Worm (Caenorhabditis elegans) whole organism, young adult: ENCODE measurements around the gene otub-1.

Experiments used
- B0019.2 ChIP-seq: fragments of 200-800 bp; sonication (Bioruptor generic); conservative IDR thresholded peaks from 2 replicates; pipeline ENCODE4 v1.3.6; 2022; ENCODE audit warnings: missing genetic modification reagents, missing genetic modification characterization, missing compliant biosample characterization
- C06A6.2 ChIP-seq: fragments of 200-800 bp; sonication (Bioruptor generic); conservative IDR thresholded peaks from 2 replicates; pipeline ENCODE4 v1.3.6; 2022; ENCODE audit warnings: missing genetic modification characterization, missing compliant biosample characterization
- D2030.7 ChIP-seq: fragments of 200-800 bp; sonication (Bioruptor generic); IDR thresholded peaks from 2 replicates; pipeline ENCODE4 v1.3.6; 2022; ENCODE audit warnings: missing genetic modification reagents, missing genetic modification characterization, missing compliant biosample characterization
- F22D6.2 ChIP-seq: sonication (generic microtip); optimal IDR thresholded peaks from 2 replicates; lab custom pipeline; 2016; ENCODE audit warnings: mild to moderate bottlenecking, missing genetic modification characterization, missing compliant biosample characterization
- F39B2.1 ChIP-seq: fragments of 200-800 bp; sonication (Bioruptor generic); IDR thresholded peaks from 2 replicates; pipeline ENCODE4 v1.3.6; 2022; ENCODE audit warnings: missing genetic modification reagents, missing genetic modification characterization, missing compliant biosample characterization
- Y56A3A.18 ChIP-seq: fragments of 200-800 bp; sonication (Bioruptor generic); IDR thresholded peaks from 2 replicates; pipeline ENCODE4 v1.3.6; 2022; ENCODE audit warnings: missing genetic modification reagents, missing genetic modification characterization, missing compliant biosample characterization
- Y67H2A.10 ChIP-seq: fragments of 200-800 bp; sonication (Bioruptor generic); conservative IDR thresholded peaks from 2 replicates; pipeline ENCODE4 v1.3.6; 2022; ENCODE audit warnings: missing genetic modification reagents, missing genetic modification characterization, missing compliant biosample characterization
- Y79H2A.3 ChIP-seq: fragments of 200-800 bp; sonication (Bioruptor generic); conservative IDR thresholded peaks from 2 replicates; pipeline ENCODE4 v1.3.6; 2022; ENCODE audit warnings: missing genetic modification reagents, missing genetic modification characterization, missing compliant biosample characterization
- Y95B8A.8 ChIP-seq: fragments of 200-800 bp; sonication (Bioruptor generic); IDR thresholded peaks from 2 replicates; pipeline ENCODE4 v1.3.6; 2022; ENCODE audit warnings: missing genetic modification reagents, missing genetic modification characterization, missing compliant biosample characterization
- ZK185.1 ChIP-seq: sonication (generic microtip); optimal IDR thresholded peaks from 2 replicates; lab custom pipeline; 2016; ENCODE audit warnings: mild to moderate bottlenecking, missing genetic modification characterization, missing compliant biosample characterization; ENCODE audit not compliant: poor library complexity, severe bottlenecking
- akir-1 ChIP-seq: fragments of 200-800 bp; sonication (Bioruptor generic); optimal IDR thresholded peaks from 2 replicates; lab custom pipeline; 2018; ENCODE audit warnings: mild to moderate bottlenecking, missing genetic modification characterization, moderate library complexity, missing compliant biosample characterization
- aptf-3 ChIP-seq: fragments of 200-800 bp; sonication (Bioruptor generic); IDR thresholded peaks from 2 replicates; pipeline ENCODE4 v1.3.6; 2022; ENCODE audit warnings: missing genetic modification characterization, missing compliant biosample characterization
- athp-1 ChIP-seq: sonication (generic microtip); optimal IDR thresholded peaks from 2 replicates; lab custom pipeline; 2017; ENCODE audit warnings: mild to moderate bottlenecking, missing genetic modification characterization, missing compliant biosample characterization
- ccch-3 ChIP-seq: fragments of 200-800 bp; sonication (Bioruptor generic); optimal IDR thresholded peaks from 2 replicates; lab custom pipeline; 2018; ENCODE audit warnings: mild to moderate bottlenecking, missing genetic modification characterization, missing compliant biosample characterization
- cebp-1 ChIP-seq, 2 experiments: fragments of 200-800 bp in 1 of 2; sonication (Bioruptor generic) in 1 of 2; sonication (generic microtip) in 1 of 2; IDR thresholded peaks in 1 of 2; optimal IDR thresholded peaks in 1 of 2; 2 replicates each; pipeline versions ENCODE4 v1.3.6 to Lab custom; 2017 to 2022; ENCODE audit warnings: missing compliant biosample characterization in 2 of 2, missing genetic modification characterization in 2 of 2, mild to moderate bottlenecking in 1 of 2, missing genetic modification reagents in 1 of 2, moderate library complexity in 1 of 2
- ceh-100 ChIP-seq: fragments of 200-800 bp; sonication (Bioruptor generic); IDR thresholded peaks from 2 replicates; pipeline ENCODE4 v1.3.6; 2022; ENCODE audit warnings: missing genetic modification reagents, missing genetic modification characterization, missing compliant biosample characterization
- ceh-40 ChIP-seq: fragments of 200-800 bp; sonication (Bioruptor generic); IDR thresholded peaks from 2 replicates; pipeline ENCODE4 v1.3.6; 2022; ENCODE audit warnings: missing genetic modification characterization, missing compliant biosample characterization
- ceh-91 ChIP-seq: fragments of 200-800 bp; sonication (Bioruptor generic); IDR thresholded peaks from 2 replicates; pipeline ENCODE4 v1.3.6; 2022; ENCODE audit warnings: missing genetic modification reagents, missing genetic modification characterization, missing compliant biosample characterization
- chd-7 ChIP-seq: sonication (generic microtip); optimal IDR thresholded peaks from 2 replicates; lab custom pipeline; 2016; ENCODE audit warnings: mild to moderate bottlenecking, missing genetic modification characterization, moderate library complexity, missing compliant biosample characterization
- die-1 ChIP-seq: sonication (generic microtip); optimal IDR thresholded peaks from 2 replicates; lab custom pipeline; 2016; ENCODE audit warnings: missing genotype, mild to moderate bottlenecking, missing genetic modification characterization, missing compliant biosample characterization
- dox-1 ChIP-seq: fragments of 200-800 bp; sonication (Bioruptor generic); IDR thresholded peaks from 2 replicates; pipeline ENCODE4 v1.3.6; 2022; ENCODE audit warnings: missing genetic modification reagents, missing genetic modification characterization, missing compliant biosample characterization
- efl-1 ChIP-seq: fragments of 150-350 bp; optimal IDR thresholded peaks from 2 replicates; lab custom pipeline; 2014; ENCODE audit warnings: missing biosample characterization, missing genetic modification reagents, missing genetic modification characterization
- gei-17 ChIP-seq: fragments of 200-800 bp; sonication (Bioruptor generic); optimal IDR thresholded peaks from 2 replicates; lab custom pipeline; 2018; ENCODE audit warnings: mild to moderate bottlenecking, missing genetic modification characterization, missing compliant biosample characterization
- hlh-26 ChIP-seq: fragments of 200-800 bp; sonication (Bioruptor generic); conservative IDR thresholded peaks from 2 replicates; pipeline ENCODE4 v1.3.6; 2022; ENCODE audit warnings: missing genetic modification reagents, missing genetic modification characterization, missing compliant biosample characterization
- hmg-1.2 ChIP-seq: fragments of 200-800 bp; sonication (Bioruptor generic); IDR thresholded peaks from 2 replicates; pipeline ENCODE4 v1.3.6; 2022; ENCODE audit warnings: missing genetic modification reagents, missing genetic modification characterization, missing compliant biosample characterization
- lag-1 ChIP-seq: fragments of 200-800 bp; sonication (Bioruptor generic); IDR thresholded peaks from 2 replicates; pipeline ENCODE4 v1.3.6; 2022; ENCODE audit warnings: missing genetic modification reagents, missing genetic modification characterization, missing compliant biosample characterization
- lin-26 ChIP-seq: fragments of 200-800 bp; sonication (Bioruptor generic); IDR thresholded peaks from 2 replicates; pipeline ENCODE4 v1.3.6; 2022; ENCODE audit warnings: missing genetic modification reagents, missing genetic modification characterization, missing compliant biosample characterization
- lin-40 ChIP-seq: sonication (generic microtip); optimal IDR thresholded peaks from 2 replicates; lab custom pipeline; 2016; ENCODE audit warnings: missing genetic modification characterization, mild to moderate bottlenecking, missing compliant biosample characterization, missing genotype, missing genetic modification reagents
- lir-1 ChIP-seq: fragments of 200-800 bp; sonication (Bioruptor generic); conservative IDR thresholded peaks from 2 replicates; pipeline ENCODE4 v1.3.6; 2022; ENCODE audit warnings: missing genetic modification reagents, missing genetic modification characterization, missing compliant biosample characterization
- lsl-1 ChIP-seq: fragments of 200-800 bp; sonication (Bioruptor generic); optimal IDR thresholded peaks from 2 replicates; lab custom pipeline; 2018; ENCODE audit warnings: mild to moderate bottlenecking, missing genetic modification characterization, moderate library complexity, missing compliant biosample characterization
- mel-28 ChIP-seq: sonication (generic microtip); optimal IDR thresholded peaks from 2 replicates; lab custom pipeline; 2016; ENCODE audit warnings: borderline replicate concordance, mild to moderate bottlenecking, missing genetic modification characterization, missing compliant biosample characterization
- nfya-2 ChIP-seq: fragments of 200-800 bp; sonication (Bioruptor generic); IDR thresholded peaks from 2 replicates; pipeline ENCODE4 v1.3.6; 2022; ENCODE audit warnings: missing genetic modification reagents, missing genetic modification characterization, missing compliant biosample characterization
- nhr-27 ChIP-seq: fragments of 200-800 bp; sonication (Bioruptor generic); optimal IDR thresholded peaks from 2 replicates; lab custom pipeline; 2018; ENCODE audit warnings: mild to moderate bottlenecking, missing genetic modification characterization, moderate library complexity, missing compliant biosample characterization
- pbrm-1 ChIP-seq: fragments of 200-800 bp; sonication (Bioruptor generic); IDR thresholded peaks from 2 replicates; pipeline ENCODE4 v1.3.6; 2022; ENCODE audit warnings: missing genetic modification reagents, missing genetic modification characterization, missing compliant biosample characterization
- snpc-4 ChIP-seq, 5 experiments: fragments of 150-350 bp in 1 of 5; sonication (generic microtip) in 4 of 5; optimal IDR thresholded peaks; 2 replicates each; lab custom pipeline; 2014 to 2018; ENCODE audit warnings: missing genetic modification characterization in 5 of 5, missing biosample characterization in 3 of 5, antibody characterized with exemption in 2 of 5, mild to moderate bottlenecking in 2 of 5, missing compliant biosample characterization in 2 of 5, missing genotype in 2 of 5, moderate library complexity in 2 of 5, missing genetic modification reagents in 1 of 5
- somi-1 ChIP-seq: fragments of 200-800 bp; sonication (Bioruptor generic); optimal IDR thresholded peaks from 2 replicates; lab custom pipeline; 2018; ENCODE audit warnings: mild to moderate bottlenecking, missing genetic modification characterization, missing compliant biosample characterization
- sptf-2 ChIP-seq: fragments of 200-800 bp; sonication (Bioruptor generic); optimal IDR thresholded peaks from 2 replicates; lab custom pipeline; 2018; ENCODE audit warnings: mild to moderate bottlenecking, missing genetic modification characterization, missing compliant biosample characterization
- tlf-1 ChIP-seq: fragments of 200-800 bp; sonication (Bioruptor generic); optimal IDR thresholded peaks from 2 replicates; lab custom pipeline; 2018; ENCODE audit warnings: mild to moderate bottlenecking, missing genetic modification characterization, missing compliant biosample characterization
- ztf-22 ChIP-seq: fragments of 200-800 bp; sonication (Bioruptor generic); optimal IDR thresholded peaks from 2 replicates; lab custom pipeline; 2018; ENCODE audit warnings: mild to moderate bottlenecking, missing genetic modification characterization, moderate library complexity, missing compliant biosample characterization

otub-1 gene

DNA sequence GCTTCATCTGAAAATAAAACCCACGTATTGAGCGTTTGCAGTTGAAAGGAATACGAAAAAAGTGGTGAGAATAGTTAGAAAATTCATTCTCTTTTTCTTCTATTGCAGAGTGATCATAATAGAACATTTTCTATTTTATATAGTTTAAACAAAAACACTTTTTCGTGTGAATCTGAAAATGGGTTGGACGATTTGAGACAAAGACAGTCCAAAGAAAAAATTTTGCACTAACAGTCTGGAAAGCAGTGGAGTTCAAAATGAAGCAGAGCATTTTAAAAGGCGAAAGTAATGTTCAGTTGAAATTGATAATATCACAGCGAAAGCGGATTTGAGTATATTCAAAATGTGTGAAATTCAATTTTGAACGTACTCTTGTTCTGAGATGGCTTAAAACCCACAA, 22.5 kb downstream of the otub-1 start, which contains the start of gene C01G10.18:
Gene C01G10.18 (minus strand): TSS at position 101 of the 400 bp plus-strand sequence.
- no peak for TF ChIP-seq D2030.7 (GFP tag; lab: Robert Waterston, UW)
- no peak for TF ChIP-seq ZK185.1
- no peak for TF ChIP-seq F22D6.2 (tag; lab: Kevin White, UChicago)
- no peak for TF ChIP-seq mel-28 (tag; lab: Kevin White, UChicago)
- TF ChIP-seq ceh-40, result no peak
- no peak for TF ChIP-seq ceh-100 (GFP tag; lab: Robert Waterston, UW)

DNA sequence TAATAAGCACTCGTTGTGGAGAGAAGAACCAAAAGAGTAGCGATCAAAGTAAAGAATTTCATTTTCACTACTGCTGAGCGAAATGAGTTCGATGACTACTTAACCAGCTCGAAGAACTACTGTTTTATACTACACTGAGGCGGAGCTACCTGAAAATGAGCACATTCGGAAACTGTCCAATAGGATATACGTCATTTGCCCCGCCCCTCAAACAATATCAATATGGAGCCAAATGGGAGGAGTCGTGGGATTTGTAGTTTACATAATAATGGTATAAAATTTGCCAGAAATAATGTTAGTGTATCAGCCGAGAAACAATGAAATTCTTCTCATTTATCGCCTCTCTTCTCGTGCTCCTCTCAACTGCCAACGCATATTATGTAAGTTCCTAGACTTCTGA, 23.3 kb downstream of the otub-1 start, which contains the start of the genes C01G10.5 and C01G10.4:
Gene C01G10.5 (minus strand): TSS at position 101 of the 400 bp plus-strand sequence.
Gene C01G10.4 (plus strand): TSS at position 303 of the 400 bp plus-strand sequence.
- TF ChIP-seq nhr-27 (tag; lab: Kevin White, UChicago), result no peak

DNA sequence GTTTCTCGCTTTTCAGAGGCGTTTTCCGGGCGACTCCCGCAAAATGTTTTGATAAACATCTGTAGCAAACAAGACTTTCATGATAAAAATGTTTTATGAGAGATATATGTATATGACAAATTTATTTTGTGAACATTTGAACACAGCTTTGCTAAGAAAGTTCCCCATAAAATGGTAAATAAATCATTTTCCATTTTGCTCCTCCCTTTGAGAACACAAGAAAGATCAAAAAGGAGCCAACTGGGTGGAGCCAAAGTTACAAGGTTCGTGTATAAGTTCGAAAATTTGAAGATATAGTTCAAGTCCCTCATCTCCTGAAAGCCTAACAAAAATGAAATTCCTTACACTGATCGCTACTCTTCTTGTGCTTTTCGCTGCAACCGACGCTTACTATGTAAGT, 24.4 kb downstream of the otub-1 start, which contains the start of gene C01G10.17:
Gene C01G10.17 (plus strand): TSS at position 301 of the 400 bp plus-strand sequence.
- TF ChIP-seq ZK185.1 (no peak), F39B2.1 (GFP tag; lab: Robert Waterston, UW) (no peak), lir-1 (GFP tag; lab: Robert Waterston, UW) (no peak), sptf-2 (GFP tag; lab: Kevin White, UChicago) (no peak)

DNA sequence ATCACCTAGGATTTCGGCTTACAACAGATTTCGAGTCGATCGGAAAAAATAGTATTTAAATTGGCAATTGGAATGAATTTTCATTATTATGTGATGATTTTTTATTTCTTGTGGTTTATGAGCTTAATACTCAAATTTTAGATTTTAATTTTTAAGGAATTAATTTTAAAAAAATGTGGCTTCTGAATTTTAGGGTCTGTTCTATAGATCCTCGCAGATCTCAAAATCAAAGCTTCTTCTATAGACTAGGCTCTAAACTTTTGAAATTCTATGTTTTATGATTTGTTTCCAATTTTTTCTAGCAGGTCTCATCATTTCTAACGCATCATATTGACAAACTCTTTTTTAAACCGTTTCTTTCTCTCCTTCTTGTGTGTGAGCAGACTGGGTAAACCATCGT, 26.6 kb downstream of the otub-1 start, which contains the start of gene txt-12:
Gene txt-12 (plus strand): TSS at position 301 of the 400 bp plus-strand sequence.
- no peak for TF ChIP-seq Y79H2A.3 (GFP tag; lab: Robert Waterston, UW)
- TF ChIP-seq die-1 (tag; lab: Kevin White, UChicago), result no peak
- TF ChIP-seq lin-26 (GFP tag; lab: Robert Waterston, UW), result no peak
- no peak for TF ChIP-seq ceh-91 (GFP tag; lab: Robert Waterston, UW)
- TF ChIP-seq hlh-26, result no peak
- TF ChIP-seq chd-7 (tag; lab: Kevin White, UChicago), result no peak
- no peak for TF ChIP-seq athp-1 (tag; lab: Kevin White, UChicago)
- no peak for TF ChIP-seq cebp-1 (GFP tag; IDR thresholded peaks at IDR 0.05; lab: Robert Waterston, UW)
- TF ChIP-seq cebp-1 (tag; optimal IDR thresholded peaks at IDR 0.05; lab: Kevin White, UChicago), result no peak
- TF ChIP-seq C06A6.2 (GFP tag; lab: Robert Waterston, UW), result no peak
- no peak for TF ChIP-seq akir-1 (GFP tag; lab: Kevin White, UChicago)
- no peak for TF ChIP-seq efl-1 (GFP tag; lab: Kevin White, UChicago)
- no peak for TF ChIP-seq lag-1
- no peak for TF ChIP-seq gei-17
- no peak for TF ChIP-seq somi-1 (GFP tag; lab: Kevin White, UChicago)
- TF ChIP-seq, all 124 proteins: peak for 0

DNA sequence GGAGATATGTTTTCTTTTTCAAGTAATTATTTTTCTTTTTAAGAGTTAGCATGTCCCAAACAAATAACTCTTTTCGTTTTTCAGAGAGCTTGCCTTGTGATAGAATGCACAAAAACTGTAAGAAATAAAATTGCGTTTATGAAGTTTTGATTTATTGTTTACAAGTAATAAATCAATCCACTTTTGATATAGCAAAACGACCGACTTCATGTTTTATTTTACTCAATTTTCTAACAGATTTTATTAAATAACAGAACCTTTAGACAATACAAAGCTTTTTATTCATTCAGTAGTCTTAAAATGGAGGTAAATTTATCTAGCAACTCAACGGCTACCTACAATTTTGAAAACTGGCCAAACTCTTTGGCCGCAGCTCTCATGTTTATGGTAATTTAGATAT, 28.7 kb downstream of the otub-1 start, which contains the start of gene srx-78:
Gene srx-78 (plus strand): TSS at position 301 of the 400 bp plus-strand sequence.
- TF ChIP-seq ccch-3 (no peak), athp-1 (tag; lab: Kevin White, UChicago) (no peak), ztf-22 (GFP tag; lab: Kevin White, UChicago) (no peak), ceh-40 (no peak), nfya-2 (GFP tag; lab: Robert Waterston, UW) (no peak), lin-40 (tag; lab: Kevin White, UChicago) (no peak), Y95B8A.8 (no peak)

DNA sequence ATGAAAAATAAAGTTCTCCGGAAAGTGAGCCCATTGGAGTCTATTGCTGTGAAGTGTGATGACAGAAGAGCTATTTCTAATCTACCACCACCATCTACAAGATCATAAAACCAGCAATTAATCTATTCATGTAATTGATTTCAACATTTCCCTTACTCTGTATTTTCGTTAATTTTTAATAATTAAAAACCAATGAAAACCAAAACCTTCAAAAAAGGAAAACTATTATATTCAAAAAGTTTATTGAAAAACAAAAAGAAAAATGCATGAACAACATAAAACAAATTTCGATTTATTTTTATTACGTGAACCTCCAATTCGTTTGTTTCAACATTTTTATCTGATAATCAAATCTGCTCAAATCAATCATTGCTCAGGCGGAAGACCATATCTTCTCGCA, 33.3 kb downstream of the otub-1 start, which contains the start of gene C01G10.1:
Gene C01G10.1 (plus strand): TSS at position 301 of the 400 bp plus-strand sequence.
- TF ChIP-seq dox-1 (GFP tag; lab: Robert Waterston, UW) (no peak), D2030.7 (GFP tag; lab: Robert Waterston, UW) (no peak), tlf-1 (GFP tag; lab: Kevin White, UChicago) (no peak), C06A6.2 (GFP tag; lab: Robert Waterston, UW) (no peak), aptf-3 (no peak), Y56A3A.18 (no peak), B0019.2 (GFP tag; lab: Robert Waterston, UW) (no peak), pbrm-1 (no peak), Y95B8A.8 (no peak), lsl-1 (GFP tag; lab: Kevin White, UChicago) (no peak), Y67H2A.10 (GFP tag; lab: Robert Waterston, UW) (no peak), snpc-4 (GFP tag; optimal IDR thresholded peaks at IDR 0.05; lab: Kevin White, UChicago) (no peak), snpc-4 (tag; optimal IDR thresholded peaks at IDR 0.05; lab: Kevin White, UChicago) (no peak), hmg-1.2 (GFP tag; lab: Robert Waterston, UW) (no peak)
- TF ChIP-seq, all 124 proteins: peak for 0
